Fruit fly (Drosophila melanogaster) whole organism, prepupa: Measurements from ENCODE around the gene CG12290.

Source experiments
- Blimp-1 ChIP-seq: fragments of 200-800 bp; sonication (Bioruptor generic); optimal IDR thresholded peaks from 3 replicates; lab custom pipeline; 2017; ENCODE audit warnings: missing biosample characterization, missing genetic modification characterization, mild to moderate bottlenecking, moderate library complexity, missing genetic modification reagents
- CG10631 ChIP-seq: fragments of 200-800 bp; sonication (Bioruptor generic); optimal IDR thresholded peaks from 2 replicates; lab custom pipeline; 2016; ENCODE audit warnings: missing biosample characterization, missing genetic modification characterization
- CG10669 ChIP-seq: fragments of 200-800 bp; sonication (Bioruptor generic); optimal IDR thresholded peaks from 3 replicates; lab custom pipeline; 2018; ENCODE audit warnings: missing biosample characterization, mild to moderate bottlenecking, missing genetic modification characterization, moderate library complexity
- CG11294 ChIP-seq: fragments of 200-800 bp; sonication (Bioruptor generic); IDR thresholded peaks from 2 replicates; pipeline ENCODE4 v1.3.6; 2022; ENCODE audit warnings: missing biosample characterization, missing genetic modification characterization
- CG11762 ChIP-seq: fragments of 200-800 bp; sonication (Bioruptor generic); optimal IDR thresholded peaks from 3 replicates; lab custom pipeline; 2016; ENCODE audit warnings: missing biosample characterization, missing genetic modification characterization; ENCODE audit not compliant: insufficient read depth
- CG15336 ChIP-seq: fragments of 200-800 bp; sonication (Bioruptor generic); IDR thresholded peaks from 2 replicates; pipeline ENCODE4 v1.3.6; 2022; ENCODE audit warnings: missing biosample characterization, missing genetic modification characterization
- CG16779 ChIP-seq: fragments of 200-800 bp; sonication (Bioruptor generic); optimal IDR thresholded peaks from 3 replicates; lab custom pipeline; 2017; ENCODE audit warnings: missing biosample characterization, mild to moderate bottlenecking, missing genetic modification characterization
- CG3032 ChIP-seq: fragments of 200-800 bp; optimal IDR thresholded peaks from 2 replicates; lab custom pipeline; 2019; ENCODE audit warnings: missing biosample characterization, mild to moderate bottlenecking, missing genetic modification characterization, moderate library complexity
- CG31627 ChIP-seq: fragments of 200-800 bp; sonication (Bioruptor generic); optimal IDR thresholded peaks from 3 replicates; lab custom pipeline; 2016; ENCODE audit warnings: missing biosample characterization, missing genetic modification characterization
- CG32006 ChIP-seq: fragments of 200-800 bp; sonication (Bioruptor generic); optimal IDR thresholded peaks from 3 replicates; lab custom pipeline; 2017; ENCODE audit warnings: missing biosample characterization, mild to moderate bottlenecking, missing genetic modification characterization
- CG3919 ChIP-seq: fragments of 200-800 bp; sonication (Bioruptor generic); optimal IDR thresholded peaks from 3 replicates; lab custom pipeline; 2016; ENCODE audit warnings: missing biosample characterization, missing genetic modification characterization
- CG6276 ChIP-seq: fragments of 200-800 bp; sonication (Bioruptor generic); optimal IDR thresholded peaks from 2 replicates; lab custom pipeline; 2017; ENCODE audit warnings: missing biosample characterization, mild to moderate bottlenecking, missing genetic modification characterization
- CG6854 ChIP-seq: fragments of 200-800 bp; sonication (Bioruptor generic); optimal IDR thresholded peaks from 2 replicates; lab custom pipeline; 2017; ENCODE audit warnings: missing biosample characterization, mild to moderate bottlenecking, missing genetic modification characterization
- CG7368 ChIP-seq: fragments of 200-800 bp; sonication (Bioruptor generic); optimal IDR thresholded peaks from 3 replicates; lab custom pipeline; 2016; ENCODE audit warnings: missing biosample characterization, missing genetic modification characterization
- CG8632 ChIP-seq: fragments of 200-800 bp; sonication (Bioruptor generic); optimal IDR thresholded peaks from 3 replicates; lab custom pipeline; 2016; ENCODE audit warnings: missing biosample characterization, missing genetic modification characterization
- CG9139 ChIP-seq: fragments of 200-800 bp; sonication (Bioruptor generic); optimal IDR thresholded peaks from 3 replicates; lab custom pipeline; 2017; ENCODE audit warnings: missing biosample characterization, mild to moderate bottlenecking, missing genetic modification characterization
- Eip93F ChIP-seq: fragments of 200-800 bp; sonication (Bioruptor generic); optimal IDR thresholded peaks from 2 replicates; lab custom pipeline; 2016; ENCODE audit warnings: missing biosample characterization, mild to moderate bottlenecking, missing genetic modification characterization
- Ets21C ChIP-seq: fragments of 200-800 bp; sonication (Bioruptor generic); optimal IDR thresholded peaks from 3 replicates; lab custom pipeline; 2016; ENCODE audit warnings: missing biosample characterization, missing genetic modification characterization
- Ets96B ChIP-seq: fragments of 200-800 bp; optimal IDR thresholded peaks from 2 replicates; lab custom pipeline; 2019; ENCODE audit warnings: missing biosample characterization, mild to moderate bottlenecking, missing genetic modification characterization, moderate library complexity
- Gug ChIP-seq: fragments of 200-800 bp; sonication (Bioruptor generic); IDR thresholded peaks from 2 replicates; pipeline ENCODE4 v1.3.6; 2022; ENCODE audit warnings: missing biosample characterization, missing genetic modification characterization
- Hr39 ChIP-seq: fragments of 200-800 bp; sonication (Bioruptor generic); optimal IDR thresholded peaks from 2 replicates; lab custom pipeline; 2016; ENCODE audit warnings: missing biosample characterization, missing genetic modification characterization
- Hr4 ChIP-seq: fragments of 200-800 bp; sonication (Bioruptor generic); optimal IDR thresholded peaks from 3 replicates; lab custom pipeline; 2016; ENCODE audit warnings: missing biosample characterization, missing genetic modification characterization
- Met ChIP-seq: fragments of 200-800 bp; sonication (Bioruptor generic); optimal IDR thresholded peaks from 3 replicates; lab custom pipeline; 2016; ENCODE audit warnings: missing biosample characterization, missing genetic modification characterization
- OdsH ChIP-seq: fragments of 200-800 bp; sonication (Bioruptor generic); optimal IDR thresholded peaks from 3 replicates; lab custom pipeline; 2016; ENCODE audit warnings: missing biosample characterization, missing genetic modification characterization
- Smox ChIP-seq: fragments of 200-800 bp; sonication (Bioruptor generic); optimal IDR thresholded peaks from 3 replicates; lab custom pipeline; 2016; ENCODE audit warnings: missing biosample characterization, missing genetic modification characterization
- Sox14 ChIP-seq: fragments of 200-800 bp; sonication (Bioruptor generic); optimal IDR thresholded peaks from 3 replicates; lab custom pipeline; 2016; ENCODE audit warnings: missing biosample characterization, missing genetic modification characterization
- Sox15 ChIP-seq: fragments of 200-800 bp; sonication (Bioruptor generic); optimal IDR thresholded peaks from 3 replicates; lab custom pipeline; 2016; ENCODE audit warnings: missing biosample characterization, missing genetic modification characterization
- achi ChIP-seq: fragments of 200-800 bp; sonication (Bioruptor generic); optimal IDR thresholded peaks from 3 replicates; lab custom pipeline; 2016; ENCODE audit warnings: missing biosample characterization, missing genetic modification characterization
- acj6 ChIP-seq: fragments of 200-800 bp; sonication (Bioruptor generic); optimal IDR thresholded peaks from 3 replicates; lab custom pipeline; 2016; ENCODE audit warnings: missing biosample characterization, missing genetic modification characterization
- cyc ChIP-seq: fragments of 200-800 bp; sonication (Bioruptor generic); optimal IDR thresholded peaks from 3 replicates; lab custom pipeline; 2016; ENCODE audit warnings: missing biosample characterization, missing genetic modification characterization
- esn ChIP-seq: fragments of 200-800 bp; sonication (Bioruptor generic); optimal IDR thresholded peaks from 2 replicates; lab custom pipeline; 2016; ENCODE audit warnings: missing biosample characterization, mild to moderate bottlenecking, missing genetic modification characterization, moderate library complexity
- fd59A ChIP-seq: fragments of 200-800 bp; sonication (Bioruptor generic); optimal IDR thresholded peaks from 2 replicates; lab custom pipeline; 2017; ENCODE audit warnings: missing biosample characterization, mild to moderate bottlenecking, missing genetic modification characterization, missing genetic modification reagents
- fd85E ChIP-seq: fragments of 200-800 bp; sonication (Bioruptor generic); optimal IDR thresholded peaks from 3 replicates; lab custom pipeline; 2016; ENCODE audit warnings: missing biosample characterization, missing genetic modification characterization
- fkh ChIP-seq: fragments of 200-800 bp; sonication (Bioruptor generic); optimal IDR thresholded peaks from 3 replicates; lab custom pipeline; 2017; ENCODE audit warnings: missing biosample characterization, mild to moderate bottlenecking, missing genetic modification characterization, moderate library complexity
- lz ChIP-seq: fragments of 200-800 bp; sonication (Bioruptor generic); optimal IDR thresholded peaks from 3 replicates; lab custom pipeline; 2016; ENCODE audit warnings: missing biosample characterization, missing genetic modification characterization
- net ChIP-seq: fragments of 200-800 bp; sonication (Bioruptor generic); optimal IDR thresholded peaks from 3 replicates; lab custom pipeline; 2016; ENCODE audit warnings: missing biosample characterization, missing genetic modification characterization
- pdm3 ChIP-seq: fragments of 200-800 bp; sonication (Bioruptor generic); optimal IDR thresholded peaks from 3 replicates; lab custom pipeline; 2016; ENCODE audit warnings: missing biosample characterization, missing genetic modification characterization
- spab ChIP-seq: fragments of 200-800 bp; sonication (Bioruptor generic); optimal IDR thresholded peaks from 2 replicates; lab custom pipeline; 2017; ENCODE audit warnings: missing biosample characterization, mild to moderate bottlenecking, missing genetic modification characterization, missing genetic modification reagents
- topi ChIP-seq: fragments of 200-800 bp; sonication (Bioruptor generic); optimal IDR thresholded peaks from 3 replicates; lab custom pipeline; 2016; ENCODE audit warnings: missing biosample characterization, missing genetic modification characterization
- vri ChIP-seq: fragments of 200-800 bp; sonication (Bioruptor generic); optimal IDR thresholded peaks from 3 replicates; lab custom pipeline; 2016; ENCODE audit warnings: missing biosample characterization, mild to moderate bottlenecking, missing genetic modification characterization

The CG12290 gene

DNA sequence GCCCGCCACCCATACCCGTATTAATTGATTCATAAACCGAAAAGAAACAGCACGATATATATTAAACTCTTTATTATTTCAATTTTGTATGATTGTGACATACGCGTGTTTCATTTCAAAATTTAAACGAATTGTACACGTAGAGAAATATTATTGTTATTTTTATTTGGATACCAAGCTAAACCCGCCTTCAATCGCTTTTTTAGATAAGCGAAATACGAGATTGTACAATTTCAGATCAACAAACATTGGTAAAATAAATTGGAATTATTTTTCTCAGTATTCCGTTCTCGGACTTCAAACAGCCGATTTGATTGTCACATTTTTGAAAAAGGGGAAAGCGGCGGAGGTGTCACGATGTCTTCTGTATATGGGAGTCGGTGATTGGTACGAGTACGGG is 5.0 kb downstream of the CG12290 start (continued):
- TF ChIP-seq CG3919 (GFP tag; lab: Kevin White, UChicago) (peak; percentile 34), CG32006 (GFP tag; lab: Kevin White, UChicago) (peak; percentile 49), net (GFP tag; lab: Kevin White, UChicago) (peak; percentile 6), CG8632 (GFP tag; lab: Kevin White, UChicago) (no peak), CG15336 (no peak), CG10631 (peak; percentile 4), CG3032 (tag; lab: Kevin White, UChicago) (no peak), lz (GFP tag; lab: Kevin White, UChicago) (peak; percentile 50), cyc (GFP tag; lab: Kevin White, UChicago) (peak; percentile 47), Gug (0 out of 2 replicates have a peak, but pooled peaks have one; percentile 44), achi (peak; percentile 44), CG6854 (no peak)

dm6 chr3R:26237496-26237895 is 7.4 kb downstream of the CG12290 start:
- TF ChIP-seq CG11762 (GFP tag; lab: Kevin White, UChicago) (no peak), Sox15 (GFP tag; lab: Kevin White, UChicago) (no peak), OdsH (no peak), Hr4 (no peak), CG6276 (no peak), pdm3 (GFP tag; lab: Kevin White, UChicago) (no peak), Ets96B (no peak), achi (no peak), CG9139 (GFP tag; lab: Kevin White, UChicago) (no peak)

dm6 chr3R:26238945-26239344 is 8.9 kb downstream of the CG12290 start:
- TF ChIP-seq achi (no peak), CG6276 (no peak), CG9139 (GFP tag; lab: Kevin White, UChicago) (no peak), fkh (GFP tag; lab: Kevin White, UChicago) (peak; percentile 97), Blimp-1 (no peak)

dm6 chr3R:26242454-26243082 is 12.5 kb downstream of the CG12290 start:
- TF ChIP-seq net (GFP tag; lab: Kevin White, UChicago) = no peak
- TF ChIP-seq fkh (GFP tag; lab: Kevin White, UChicago) = no peak
- no peak for TF ChIP-seq CG16779 (tag; lab: Kevin White, UChicago)
- no peak for TF ChIP-seq Eip93F (GFP tag; lab: Kevin White, UChicago)
- TF ChIP-seq CG31627 (GFP tag; lab: Kevin White, UChicago) = no peak
- TF ChIP-seq CG3032 (tag; lab: Kevin White, UChicago) = no peak
- TF ChIP-seq fd59A (GFP tag; lab: Kevin White, UChicago) = no peak
- no peak for TF ChIP-seq CG32006 (GFP tag; lab: Kevin White, UChicago)
- no peak for TF ChIP-seq fd85E (GFP tag; lab: Kevin White, UChicago)
- TF ChIP-seq spab = no peak
- TF ChIP-seq CG6276 = no peak
- no peak for TF ChIP-seq Met (GFP tag; lab: Kevin White, UChicago)
- TF ChIP-seq Smox (GFP tag; lab: Kevin White, UChicago) = no peak
- TF ChIP-seq CG10669 (GFP tag; lab: Kevin White, UChicago) = no peak
- no peak for TF ChIP-seq Hr39
- TF ChIP-seq, all 60 proteins: peak for 0

DNA sequence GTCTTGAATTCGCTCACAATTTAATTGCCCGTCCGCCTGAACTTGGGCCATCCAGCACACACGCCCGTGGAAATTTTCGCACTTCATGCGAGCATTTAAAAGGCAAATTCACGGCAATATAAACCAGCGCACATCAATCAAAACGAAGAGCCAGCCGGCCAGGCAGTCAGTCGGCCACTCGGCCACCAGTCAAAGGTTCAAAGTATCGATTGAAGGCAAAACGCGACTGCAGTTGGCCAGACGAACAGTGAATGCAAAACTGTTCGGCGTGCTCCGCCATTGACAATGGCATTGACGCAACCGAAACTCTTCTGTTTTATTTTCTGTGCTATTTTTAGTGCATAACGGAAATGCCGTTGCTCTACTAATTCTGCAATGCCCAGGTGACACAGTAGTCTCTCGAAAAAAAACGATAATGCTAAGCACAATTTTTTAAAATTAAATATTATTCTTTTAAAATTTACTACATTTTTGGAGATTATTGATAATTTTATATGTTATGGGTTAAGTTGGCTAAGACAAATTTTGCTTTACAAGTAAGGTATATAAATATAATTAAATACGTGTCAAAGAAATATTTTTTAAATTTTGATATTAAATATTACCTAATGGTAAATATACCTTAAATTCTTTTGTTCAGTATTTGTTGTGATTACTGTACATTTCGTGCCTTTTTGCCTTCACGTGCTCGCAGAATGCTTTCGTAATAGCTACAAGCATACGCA is 17.9 kb downstream of the CG12290 start:
- TF ChIP-seq CG7368 (GFP tag; lab: Kevin White, UChicago) (no peak), esn (GFP tag; lab: Kevin White, UChicago) (no peak), CG16779 (tag; lab: Kevin White, UChicago) (no peak), topi (GFP tag; lab: Kevin White, UChicago) (no peak), OdsH (no peak), acj6 (GFP tag; lab: Kevin White, UChicago) (no peak), CG3919 (GFP tag; lab: Kevin White, UChicago) (peak; percentile 35), CG11762 (GFP tag; lab: Kevin White, UChicago) (no peak), Blimp-1 (no peak), Sox15 (GFP tag; lab: Kevin White, UChicago) (no peak), Hr4 (no peak), CG32006 (GFP tag; lab: Kevin White, UChicago) (peak; percentile 21), vri (no peak), net (GFP tag; lab: Kevin White, UChicago) (peak; percentile 7), CG11294 (GFP tag; lab: Robert Waterston, UW) (peak; percentile 51; the same call in 1 of the 2 replicates), Hr39 (no peak), Ets21C (GFP tag; lab: Kevin White, UChicago) (no peak), Sox14 (no peak), fkh (GFP tag; lab: Kevin White, UChicago) (no peak), CG10669 (GFP tag; lab: Kevin White, UChicago) (peak; percentile 19), Gug (peak; percentile 42; the same call in 1 of the 2 replicates)
